Fruit fly (Drosophila melanogaster) whole organism, embryonic: ENCODE results near the gene CG33158.

Experiments
- B-H1 ChIP-seq: fragments of 200-800 bp; sonication (Bioruptor generic); IDR thresholded peaks from 3 replicates; pipeline ENCODE4 v1.3.6; 2022; ENCODE audit warnings: missing biosample characterization, missing genetic modification characterization
- CG12769 ChIP-seq: fragments of 200-800 bp; sonication (Bioruptor generic); optimal IDR thresholded peaks from 2 replicates; lab custom pipeline; 2019; ENCODE audit warnings: missing biosample characterization, mild to moderate bottlenecking, missing genetic modification characterization, moderate library complexity
- CG13424 ChIP-seq: fragments of 200-800 bp; sonication (Bioruptor generic); optimal IDR thresholded peaks from 2 replicates; lab custom pipeline; 2019; ENCODE audit warnings: missing biosample characterization, mild to moderate bottlenecking, missing genetic modification characterization, moderate library complexity
- CG14014 ChIP-seq: fragments of 200-800 bp; sonication (Bioruptor generic); IDR thresholded peaks from 2 replicates; pipeline ENCODE4 v1.3.6; 2022; ENCODE audit warnings: missing biosample characterization, missing genetic modification characterization
- CG14050 ChIP-seq: fragments of 200-800 bp; sonication (Bioruptor generic); IDR thresholded peaks from 3 replicates; pipeline ENCODE4 v1.3.6; 2022; ENCODE audit warnings: missing biosample characterization, missing genetic modification characterization
- CG14667 ChIP-seq: fragments of 200-800 bp; sonication (Bioruptor generic); IDR thresholded peaks from 2 replicates; pipeline ENCODE4 v1.3.6; 2022; ENCODE audit warnings: missing biosample characterization, missing genetic modification characterization
- CG15073 ChIP-seq: fragments of 200-800 bp; sonication (Bioruptor generic); optimal IDR thresholded peaks from 2 replicates; lab custom pipeline; 2016; ENCODE audit warnings: missing biosample characterization, missing genetic modification characterization
- CG15479 ChIP-seq: fragments of 200-800 bp; sonication (Bioruptor generic); optimal IDR thresholded peaks from 3 replicates; lab custom pipeline; 2019; ENCODE audit warnings: missing biosample characterization, mild to moderate bottlenecking, missing genetic modification characterization, moderate library complexity
- CG18476 ChIP-seq: fragments of 200-800 bp; sonication (Bioruptor generic); optimal IDR thresholded peaks from 2 replicates; lab custom pipeline; 2016; ENCODE audit warnings: missing biosample characterization, mild to moderate bottlenecking, missing genetic modification characterization
- CG6272 ChIP-seq: fragments of 200-800 bp; sonication (Bioruptor generic); IDR thresholded peaks from 2 replicates; pipeline ENCODE4 v1.3.6; 2022; ENCODE audit warnings: missing biosample characterization, missing genetic modification characterization
- CG6683 ChIP-seq: fragments of 200-800 bp; sonication (Bioruptor generic); optimal IDR thresholded peaks from 2 replicates; lab custom pipeline; 2017; ENCODE audit warnings: missing biosample characterization, mild to moderate bottlenecking, missing genetic modification characterization, missing genetic modification reagents
- CG6791 ChIP-seq: fragments of 200-800 bp; sonication (Bioruptor generic); IDR thresholded peaks from 3 replicates; pipeline ENCODE4 v1.3.6; 2022; ENCODE audit warnings: missing biosample characterization, missing genetic modification characterization; ENCODE audit not compliant: partially characterized antibody
- CG9609 ChIP-seq: fragments of 200-800 bp; sonication (Bioruptor generic); optimal IDR thresholded peaks from 3 replicates; lab custom pipeline; 2016; ENCODE audit warnings: missing biosample characterization, missing genetic modification characterization
- D ChIP-seq, 2 experiments: fragments of 200-800 bp in 1 of 2; fragments of >200 bp in 1 of 2; sonication (Bioruptor generic) in 1 of 2; optimal IDR thresholded peaks; 2 replicates in 1 of 2; 3 replicates in 1 of 2; lab custom pipeline; 2017; ENCODE audit warnings: mild to moderate bottlenecking in 1 of 2, missing biosample characterization in 1 of 2, missing genetic modification characterization in 1 of 2, missing genetic modification reagents in 1 of 2
- D19A ChIP-seq: fragments of 200-800 bp; optimal IDR thresholded peaks from 3 replicates; lab custom pipeline; 2019; ENCODE audit warnings: missing biosample characterization, mild to moderate bottlenecking, missing genetic modification characterization, moderate library complexity
- HLH54F ChIP-seq: fragments of 200-800 bp; sonication (Bioruptor generic); optimal IDR thresholded peaks from 3 replicates; lab custom pipeline; 2016; ENCODE audit warnings: missing biosample characterization, missing genetic modification characterization
- HLHmδ ChIP-seq: fragments of 200-800 bp; sonication (Bioruptor generic); optimal IDR thresholded peaks from 2 replicates; lab custom pipeline; 2018; ENCODE audit warnings: missing biosample characterization, mild to moderate bottlenecking, missing genetic modification characterization, moderate library complexity
- HmgZ ChIP-seq: fragments of 200-800 bp; sonication (Bioruptor generic); optimal IDR thresholded peaks from 2 replicates; lab custom pipeline; 2018; ENCODE audit warnings: missing biosample characterization, mild to moderate bottlenecking, missing genetic modification characterization
- Hr78 ChIP-seq, 2 experiments: fragments of 200-800 bp in 1 of 2; fragments of >200 bp in 1 of 2; sonication (Bioruptor generic) in 1 of 2; optimal IDR thresholded peaks; 2 replicates each; lab custom pipeline; 2017 to 2019; ENCODE audit warnings: missing biosample characterization in 2 of 2, missing genetic modification characterization in 2 of 2, mild to moderate bottlenecking in 1 of 2, moderate library complexity in 1 of 2
- Kr ChIP-seq: fragments of 200-800 bp; sonication (Bioruptor generic); optimal IDR thresholded peaks from 2 replicates; lab custom pipeline; 2017; ENCODE audit warnings: missing biosample characterization, mild to moderate bottlenecking, missing genetic modification characterization
- Mes4 ChIP-seq: fragments of 200-800 bp; sonication (Bioruptor generic); optimal IDR thresholded peaks from 2 replicates; lab custom pipeline; 2016; ENCODE audit warnings: missing biosample characterization, missing genetic modification characterization
- Mrtf ChIP-seq: fragments of 200-800 bp; sonication (Bioruptor generic); IDR thresholded peaks from 3 replicates; pipeline ENCODE4 v1.3.6; 2022; ENCODE audit warnings: missing biosample characterization, missing genetic modification characterization
- NFAT ChIP-seq: fragments of 200-800 bp; sonication (Bioruptor generic); IDR thresholded peaks from 2 replicates; pipeline ENCODE4 v1.3.6; 2022; ENCODE audit warnings: missing biosample characterization, missing genetic modification characterization
- NK7.1 ChIP-seq: fragments of 200-800 bp; sonication (Bioruptor generic); optimal IDR thresholded peaks from 3 replicates; lab custom pipeline; 2016; ENCODE audit warnings: missing biosample characterization, missing genetic modification characterization
- Nf-YA ChIP-seq: fragments of 200-800 bp; sonication (Bioruptor generic); IDR thresholded peaks from 2 replicates; pipeline ENCODE4 v1.3.6; 2022; ENCODE audit warnings: missing biosample characterization, missing genetic modification characterization
- Opbp ChIP-seq: fragments of 200-800 bp; sonication (Bioruptor generic); IDR thresholded peaks from 3 replicates; pipeline ENCODE4 v1.3.6; 2022; ENCODE audit warnings: missing biosample characterization, missing genetic modification characterization; ENCODE audit not compliant: partially characterized antibody
- az2 ChIP-seq: fragments of 200-800 bp; sonication (Bioruptor generic); optimal IDR thresholded peaks from 3 replicates; lab custom pipeline; 2016; ENCODE audit warnings: missing biosample characterization, missing genetic modification characterization
- bowl ChIP-seq: fragments of 200-800 bp; sonication (Bioruptor generic); IDR thresholded peaks from 2 replicates; pipeline ENCODE4 v1.3.6; 2022; ENCODE audit warnings: missing biosample characterization, missing genetic modification characterization
- cg ChIP-seq: fragments of 200-800 bp; sonication (Bioruptor generic); optimal IDR thresholded peaks from 3 replicates; lab custom pipeline; 2019; ENCODE audit warnings: missing biosample characterization, mild to moderate bottlenecking, missing genetic modification characterization, moderate library complexity
- chm ChIP-seq: fragments of 200-800 bp; sonication (Bioruptor generic); IDR thresholded peaks from 2 replicates; pipeline ENCODE4 v1.3.6; 2022; ENCODE audit warnings: missing biosample characterization, missing genetic modification characterization
- ci ChIP-seq: fragments of 200-800 bp; sonication (Bioruptor generic); IDR thresholded peaks from 3 replicates; pipeline ENCODE4 v1.3.6; 2022; ENCODE audit warnings: missing biosample characterization, missing genetic modification characterization
- crc ChIP-seq: fragments of 200-800 bp; sonication (Bioruptor generic); optimal IDR thresholded peaks from 2 replicates; lab custom pipeline; 2016; ENCODE audit warnings: missing biosample characterization, missing genetic modification characterization
- crol ChIP-seq: fragments of 200-800 bp; sonication (Bioruptor generic); IDR thresholded peaks from 2 replicates; pipeline ENCODE4 v1.3.6; 2022; ENCODE audit warnings: missing biosample characterization, missing genetic modification characterization
- ewg ChIP-seq: fragments of 200-800 bp; sonication (Bioruptor generic); optimal IDR thresholded peaks from 3 replicates; lab custom pipeline; 2017; ENCODE audit warnings: mild to moderate bottlenecking, missing biosample characterization, missing genetic modification reagents, missing genetic modification characterization
- kni ChIP-seq: fragments of 200-800 bp; sonication (Bioruptor generic); optimal IDR thresholded peaks from 3 replicates; lab custom pipeline; 2017; ENCODE audit warnings: mild to moderate bottlenecking, missing biosample characterization, missing genetic modification reagents, missing genetic modification characterization
- lmd ChIP-seq: fragments of 200-800 bp; sonication (Bioruptor generic); IDR thresholded peaks from 2 replicates; pipeline ENCODE4 v1.3.6; 2022; ENCODE audit warnings: missing biosample characterization, missing genetic modification characterization
- lov ChIP-seq, 2 experiments: fragments of 200-800 bp in 1 of 2; fragments of >200 bp in 1 of 2; sonication (Bioruptor generic) in 1 of 2; IDR thresholded peaks in 1 of 2; optimal IDR thresholded peaks in 1 of 2; 2 replicates in 1 of 2; 3 replicates in 1 of 2; pipeline versions ENCODE4 v1.3.6 to Lab custom; 2017 to 2022; ENCODE audit warnings: missing biosample characterization in 1 of 2, missing genetic modification characterization in 1 of 2
- oc ChIP-seq: fragments of 200-800 bp; sonication (Bioruptor generic); optimal IDR thresholded peaks from 2 replicates; lab custom pipeline; 2018; ENCODE audit warnings: missing biosample characterization, mild to moderate bottlenecking, missing genetic modification characterization, moderate library complexity
- odd ChIP-seq: fragments of 200-800 bp; sonication (Bioruptor generic); optimal IDR thresholded peaks from 2 replicates; lab custom pipeline; 2017; ENCODE audit warnings: missing biosample characterization, mild to moderate bottlenecking, missing genetic modification characterization
- pb ChIP-seq: fragments of 200-800 bp; sonication (Bioruptor generic); optimal IDR thresholded peaks from 3 replicates; lab custom pipeline; 2016; ENCODE audit warnings: missing biosample characterization, missing genetic modification characterization
- pum ChIP-seq: fragments of 200-800 bp; sonication (Bioruptor generic); optimal IDR thresholded peaks from 2 replicates; lab custom pipeline; 2016; ENCODE audit warnings: missing biosample characterization, missing genetic modification characterization
- sob ChIP-seq: fragments of 200-800 bp; sonication (Bioruptor generic); IDR thresholded peaks from 2 replicates; pipeline ENCODE4 v1.3.6; 2022; ENCODE audit warnings: missing biosample characterization, missing genetic modification characterization
- stwl ChIP-seq: fragments of 200-800 bp; sonication (Bioruptor generic); optimal IDR thresholded peaks from 3 replicates; lab custom pipeline; 2018; ENCODE audit warnings: missing biosample characterization, mild to moderate bottlenecking, missing genetic modification characterization, moderate library complexity
- tap ChIP-seq: fragments of 200-800 bp; optimal IDR thresholded peaks from 3 replicates; lab custom pipeline; 2019; ENCODE audit warnings: missing biosample characterization, mild to moderate bottlenecking, missing genetic modification characterization, moderate library complexity
- trem ChIP-seq: fragments of 200-800 bp; optimal IDR thresholded peaks from 3 replicates; lab custom pipeline; 2019; ENCODE audit warnings: missing biosample characterization, mild to moderate bottlenecking, missing genetic modification characterization, moderate library complexity
- twi ChIP-seq: fragments of 200-800 bp; optimal IDR thresholded peaks from 2 replicates; lab custom pipeline; 2019; ENCODE audit warnings: missing biosample characterization, mild to moderate bottlenecking, missing genetic modification characterization, moderate library complexity
- vfl ChIP-seq: fragments of 200-800 bp; sonication (Bioruptor generic); optimal IDR thresholded peaks from 2 replicates; lab custom pipeline; 2016; ENCODE audit warnings: missing biosample characterization, missing genetic modification characterization
- wdn ChIP-seq: fragments of 200-800 bp; sonication (Bioruptor generic); IDR thresholded peaks from 2 replicates; pipeline ENCODE4 v1.3.6; 2022; ENCODE audit warnings: missing biosample characterization, missing genetic modification characterization
- z ChIP-seq: fragments of 200-800 bp; sonication (Bioruptor generic); IDR thresholded peaks from 3 replicates; pipeline ENCODE4 v1.3.6; 2022; ENCODE audit warnings: missing biosample characterization, missing genetic modification characterization
- zen ChIP-seq: fragments of 200-800 bp; sonication (Bioruptor generic); optimal IDR thresholded peaks from 3 replicates; lab custom pipeline; 2018; ENCODE audit warnings: missing biosample characterization, mild to moderate bottlenecking, missing genetic modification characterization, moderate library complexity

Gene CG33158

dm6 chr3L:16489283-16489682 is 69.9 kb downstream of the CG33158 start (continued):
- peak; percentile 82 for TF ChIP-seq cg (GFP tag; lab: Kevin White, UChicago)
- TF ChIP-seq HmgZ (tag; lab: Kevin White, UChicago), result no peak
- TF ChIP-seq NFAT, result no peak
- no peak for TF ChIP-seq stwl (tag; lab: Kevin White, UChicago)
- peak; percentile 40 for TF ChIP-seq sob (GFP tag; lab: Robert Waterston, UW)
- TF ChIP-seq CG15479 (GFP tag; lab: Kevin White, UChicago), result peak; percentile 69
- 0 out of 3 replicates have a peak, but pooled peaks have one; percentile 44 for TF ChIP-seq ci (GFP tag; lab: Robert Waterston, UW)
- TF ChIP-seq twi, result peak; percentile 2
- peak; percentile 19; the same call in 1 of the 2 replicates for TF ChIP-seq Nf-YA (GFP tag; lab: Robert Waterston, UW)
- no peak for TF ChIP-seq lov (optimal IDR thresholded peaks at IDR 0.05; lab: Kevin White, UChicago)
- TF ChIP-seq lov (GFP tag; IDR thresholded peaks at IDR 0.05; lab: Robert Waterston, UW), result no peak
- no peak for TF ChIP-seq CG13424 (tag; lab: Kevin White, UChicago)
- no peak for TF ChIP-seq trem (tag; lab: Kevin White, UChicago)
- no peak for TF ChIP-seq tap
- TF ChIP-seq B-H1, result no peak
- 0 out of 2 replicates have a peak, but pooled peaks have one; percentile 28 for TF ChIP-seq CG14014 (GFP tag; lab: Robert Waterston, UW)
- TF ChIP-seq CG6791 (GFP tag; lab: Robert Waterston, UW), result no peak
- TF ChIP-seq lmd (GFP tag; lab: Robert Waterston, UW), result 0 out of 2 replicates have a peak, but pooled peaks have one; percentile 1
- no peak for TF ChIP-seq Mrtf (GFP tag; lab: Robert Waterston, UW)
- peak; percentile 81 for TF ChIP-seq kni (GFP tag; lab: Kevin White, UChicago)
- TF ChIP-seq CG14667 (GFP tag; lab: Robert Waterston, UW), result no peak
- peak; percentile 37 for TF ChIP-seq D (optimal IDR thresholded peaks at IDR 0.05; lab: Kevin White, UChicago)
- TF ChIP-seq D (GFP tag; optimal IDR thresholded peaks at IDR 0.05; lab: Kevin White, UChicago), result no peak
- TF ChIP-seq Hr78 (GFP tag; optimal IDR thresholded peaks at IDR 0.05; lab: Kevin White, UChicago), result no peak
- no peak for TF ChIP-seq NK7.1 (GFP tag; lab: Kevin White, UChicago)
- no peak for TF ChIP-seq CG9609 (GFP tag; lab: Kevin White, UChicago)
- TF ChIP-seq D19A (tag; lab: Kevin White, UChicago), result no peak
- TF ChIP-seq crol (GFP tag; lab: Robert Waterston, UW), result peak; percentile 50; the same call in 1 of the 2 replicates
- no peak for TF ChIP-seq vfl (GFP tag; lab: Kevin White, UChicago)
- peak; percentile 71 for TF ChIP-seq zen
- TF ChIP-seq chm (GFP tag; lab: Robert Waterston, UW), result 0 out of 2 replicates have a peak, but pooled peaks have one; percentile 14
- peak; percentile 23 for TF ChIP-seq CG12769 (tag; lab: Kevin White, UChicago)
- TF ChIP-seq crc, result no peak
- TF ChIP-seq odd (GFP tag; lab: Kevin White, UChicago), result no peak
- peak; percentile 30 for TF ChIP-seq oc (tag; lab: Kevin White, UChicago)
- peak; percentile 81; the same call in 2 of the 3 replicates for TF ChIP-seq z (GFP tag; lab: Robert Waterston, UW)
- TF ChIP-seq pum (GFP tag; lab: Kevin White, UChicago), result no peak
- no peak for TF ChIP-seq CG6683
- no peak for TF ChIP-seq CG15073
- no peak for TF ChIP-seq pb
- TF ChIP-seq CG6272 (GFP tag; lab: Robert Waterston, UW), result no peak
- no peak for TF ChIP-seq Mes4 (GFP tag; lab: Kevin White, UChicago)
- TF ChIP-seq CG14050 (GFP tag; lab: Robert Waterston, UW), result no peak
- no peak for TF ChIP-seq HLH54F (GFP tag; lab: Kevin White, UChicago)
- peak; percentile 51 for TF ChIP-seq HLHmδ (GFP tag; lab: Kevin White, UChicago)
- peak; percentile 45 for TF ChIP-seq Kr (GFP tag; lab: Kevin White, UChicago)
- TF ChIP-seq Opbp, result 0 out of 3 replicates have a peak, but pooled peaks have one; percentile 19
- TF ChIP-seq CG18476, result no peak
- TF ChIP-seq az2, result no peak
- TF ChIP-seq bowl (GFP tag; lab: Robert Waterston, UW), result peak; percentile 83; the same call in 1 of the 2 replicates
- no peak for TF ChIP-seq ewg (GFP tag; lab: Kevin White, UChicago)
- TF ChIP-seq wdn (GFP tag; lab: Robert Waterston, UW), result no peak
